Worm (Caenorhabditis elegans): ENCODE results near the gene H40L08.1.

ce11 chrX:15055914-15056313, 28.0 kb downstream of the H40L08.1 start, which contains the start of gene H03G16.7:
- TF ChIP-seq unc-62 (GFP tag; optimal IDR thresholded peaks at IDR 0.05) (no peak), ceh-43 (GFP tag; optimal IDR thresholded peaks at IDR 0.05) (no peak), unc-39 (tag; optimal IDR thresholded peaks at IDR 0.05) (no peak), ceh-83 (GFP tag; optimal IDR thresholded peaks at IDR 0.05) (no peak), ztf-11 (tag; optimal IDR thresholded peaks at IDR 0.05) (no peak), nhr-237 (tag; optimal IDR thresholded peaks at IDR 0.05) (no peak), blmp-1 (tag; optimal IDR thresholded peaks at IDR 0.05) (no peak), lin-13 (tag; optimal IDR thresholded peaks at IDR 0.05) (no peak), elt-3 (tag; optimal IDR thresholded peaks at IDR 0.05) (no peak), zip-8 (tag; optimal IDR thresholded peaks at IDR 0.05) (no peak), cnd-1 (tag; optimal IDR thresholded peaks at IDR 0.05) (no peak)
